Fruit fly (Drosophila melanogaster) whole organism, pupa: ENCODE measurements around the gene mthl2.

Experiments used
- CG10348 ChIP-seq: fragments of 200-800 bp; sonication (Bioruptor generic); IDR thresholded peaks from 2 replicates; pipeline ENCODE4 v1.3.6; 2022; ENCODE audit warnings: missing biosample characterization, missing genetic modification characterization
- CG12605 ChIP-seq: fragments of 200-800 bp; sonication (Bioruptor generic); IDR thresholded peaks from 2 replicates; pipeline ENCODE4 v1.3.6; 2022; ENCODE audit warnings: missing biosample characterization, missing genetic modification characterization
- CG13204 ChIP-seq: fragments of 200-800 bp; sonication (Bioruptor generic); optimal IDR thresholded peaks from 2 replicates; lab custom pipeline; 2018; ENCODE audit warnings: missing biosample characterization, mild to moderate bottlenecking, missing genetic modification characterization, moderate library complexity
- CG14655 ChIP-seq: fragments of 200-800 bp; sonication (Bioruptor generic); optimal IDR thresholded peaks from 3 replicates; lab custom pipeline; 2017; ENCODE audit warnings: mild to moderate bottlenecking, missing biosample characterization, missing genetic modification reagents, missing genetic modification characterization
- CG15710 ChIP-seq: fragments of 200-800 bp; sonication (Bioruptor generic); optimal IDR thresholded peaks from 2 replicates; lab custom pipeline; 2018; ENCODE audit warnings: missing biosample characterization, mild to moderate bottlenecking, missing genetic modification characterization, moderate library complexity
- CG17806 ChIP-seq: fragments of 200-800 bp; sonication (Bioruptor generic); optimal IDR thresholded peaks from 2 replicates; lab custom pipeline; 2018; ENCODE audit warnings: missing biosample characterization, mild to moderate bottlenecking, missing genetic modification characterization, moderate library complexity
- CG32121 ChIP-seq: fragments of 200-800 bp; sonication (Bioruptor generic); IDR thresholded peaks from 2 replicates; pipeline ENCODE4 v1.3.6; 2022; ENCODE audit warnings: missing biosample characterization, missing genetic modification characterization
- CG34367 ChIP-seq: fragments of 200-800 bp; sonication (Bioruptor generic); optimal IDR thresholded peaks from 2 replicates; lab custom pipeline; 2018; ENCODE audit warnings: missing biosample characterization, mild to moderate bottlenecking, missing genetic modification characterization
- CG4496 ChIP-seq: fragments of 200-800 bp; sonication (Bioruptor generic); IDR thresholded peaks from 3 replicates; pipeline ENCODE4 v1.3.6; 2022; ENCODE audit warnings: missing biosample characterization, missing genetic modification characterization
- CG8159 ChIP-seq: fragments of 200-800 bp; sonication (Bioruptor generic); optimal IDR thresholded peaks from 3 replicates; lab custom pipeline; 2018; ENCODE audit warnings: missing biosample characterization, mild to moderate bottlenecking, missing genetic modification characterization, moderate library complexity
- CG8301 ChIP-seq: fragments of 200-800 bp; sonication (Bioruptor generic); optimal IDR thresholded peaks from 2 replicates; lab custom pipeline; 2018; ENCODE audit warnings: missing biosample characterization, mild to moderate bottlenecking, missing genetic modification characterization
- CG9948 ChIP-seq: fragments of 200-800 bp; sonication (Bioruptor generic); optimal IDR thresholded peaks from 2 replicates; lab custom pipeline; 2018; ENCODE audit warnings: missing biosample characterization, mild to moderate bottlenecking, missing genetic modification characterization, moderate library complexity
- D1 ChIP-seq: fragments of 200-800 bp; sonication (Bioruptor generic); optimal IDR thresholded peaks from 2 replicates; lab custom pipeline; 2018; ENCODE audit warnings: missing biosample characterization, mild to moderate bottlenecking, missing genetic modification characterization, moderate library complexity
- EcR ChIP-seq: fragments of 200-800 bp; sonication (Bioruptor generic); optimal IDR thresholded peaks from 3 replicates; lab custom pipeline; 2019; ENCODE audit warnings: missing biosample characterization, missing genetic modification characterization, mild to moderate bottlenecking, moderate library complexity, missing genetic modification reagents
- Ets98B ChIP-seq: fragments of 200-800 bp; sonication (Bioruptor generic); IDR thresholded peaks from 2 replicates; pipeline ENCODE4 v1.3.6; 2022; ENCODE audit warnings: missing biosample characterization, missing genetic modification characterization
- Pif1A ChIP-seq: fragments of 200-800 bp; sonication (Bioruptor generic); optimal IDR thresholded peaks from 3 replicates; lab custom pipeline; 2016; ENCODE audit warnings: missing biosample characterization, missing genetic modification characterization
- Pif1B ChIP-seq: fragments of 200-800 bp; sonication (Bioruptor generic); optimal IDR thresholded peaks from 3 replicates; lab custom pipeline; 2016; ENCODE audit warnings: missing biosample characterization, missing genetic modification characterization
- Snoo ChIP-seq: fragments of 200-800 bp; sonication (Bioruptor generic); optimal IDR thresholded peaks from 3 replicates; lab custom pipeline; 2017; ENCODE audit warnings: missing biosample characterization, mild to moderate bottlenecking, missing genetic modification characterization, inconsistent platforms
- fd96Ca ChIP-seq: fragments of 200-800 bp; sonication (Bioruptor generic); IDR thresholded peaks from 3 replicates; pipeline ENCODE4 v1.3.6; 2022; ENCODE audit warnings: missing biosample characterization, missing genetic modification characterization
- gl ChIP-seq: fragments of 200-800 bp; sonication (Bioruptor generic); optimal IDR thresholded peaks from 2 replicates; lab custom pipeline; 2018; ENCODE audit warnings: missing biosample characterization, mild to moderate bottlenecking, missing genetic modification characterization
- rn ChIP-seq: fragments of 200-800 bp; sonication (Bioruptor generic); IDR thresholded peaks from 2 replicates; pipeline ENCODE4 v1.3.6; 2022; ENCODE audit warnings: missing biosample characterization, missing genetic modification characterization

The mthl2 gene

dm6 chr3L:5617395-5617794 lies 12.8 kb downstream of the mthl2 start:
- TF ChIP-seq CG17806 (tag; lab: Kevin White, UChicago) (no peak), gl (no peak), CG14655 (GFP tag; lab: Kevin White, UChicago) (no peak), fd96Ca (GFP tag; lab: Robert Waterston, UW) (no peak), CG32121 (GFP tag; lab: Robert Waterston, UW) (no peak), CG4496 (no peak), CG34367 (no peak), Pif1A (GFP tag; lab: Kevin White, UChicago) (no peak)

DNA sequence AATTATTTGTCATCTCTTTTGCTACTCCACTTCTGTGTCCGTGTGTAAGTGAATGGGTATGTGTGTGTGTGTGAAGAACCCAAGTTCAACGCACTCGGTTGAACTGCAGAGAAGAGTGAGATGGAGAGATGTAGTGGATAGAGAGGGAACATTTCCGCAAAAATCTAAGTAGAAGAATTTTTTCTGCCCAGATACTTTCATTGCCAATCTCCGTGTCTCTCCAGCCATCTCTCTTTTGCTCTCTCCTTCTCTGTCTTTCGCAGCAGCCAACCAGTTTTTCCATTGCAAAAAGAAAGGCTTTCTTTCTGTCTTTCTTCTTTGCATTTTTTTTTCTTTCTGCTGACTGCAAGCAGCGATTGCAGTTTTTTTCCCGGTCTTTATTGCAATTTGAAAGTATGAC lies 14.1 kb downstream of the mthl2 start:
- TF ChIP-seq CG4496 (0 out of 3 replicates have a peak, but pooled peaks have one; percentile 27), CG8301 (tag; lab: Kevin White, UChicago) (peak; percentile 7), CG14655 (GFP tag; lab: Kevin White, UChicago) (peak; percentile 1), CG9948 (tag; lab: Kevin White, UChicago) (no peak)

dm6 chr3L:5621506-5621905 lies 16.9 kb downstream of the mthl2 start:
- TF ChIP-seq Pif1B (GFP tag; lab: Kevin White, UChicago) (no peak), CG15710 (tag; lab: Kevin White, UChicago) (no peak), CG8301 (tag; lab: Kevin White, UChicago) (no peak), Snoo (tag; lab: Kevin White, UChicago) (no peak), CG4496 (no peak), gl (no peak), CG34367 (no peak), CG14655 (GFP tag; lab: Kevin White, UChicago) (no peak)

DNA sequence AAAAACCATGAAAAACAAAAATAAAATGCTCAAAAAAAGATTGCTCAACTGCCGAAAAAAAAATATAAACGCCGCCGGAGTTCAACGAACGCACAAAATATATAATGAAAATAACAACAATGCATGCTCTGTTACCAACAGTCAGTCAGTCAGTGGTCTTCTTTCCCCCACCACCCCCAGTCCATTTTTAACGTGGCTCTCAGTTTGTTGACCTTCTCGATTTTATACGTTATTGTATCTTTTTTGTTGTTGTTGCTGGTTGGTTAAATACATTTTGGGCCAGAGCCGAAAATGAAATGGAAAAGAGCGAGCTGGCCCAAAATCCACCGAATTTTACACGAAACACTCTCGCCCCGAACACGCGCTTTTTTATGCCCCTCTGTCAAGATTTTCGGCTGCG lies 17.3 kb downstream of the mthl2 start:
- no peak for TF ChIP-seq CG8159 (tag; lab: Kevin White, UChicago)
- TF ChIP-seq Snoo (tag; lab: Kevin White, UChicago): peak; percentile 37
- no peak for TF ChIP-seq gl
- TF ChIP-seq D1 (tag; lab: Kevin White, UChicago): no peak

dm6 chr3L:5623296-5623695 lies 18.7 kb downstream of the mthl2 start:
- no peak for TF ChIP-seq CG8301 (tag; lab: Kevin White, UChicago)
- TF ChIP-seq gl: no peak
- TF ChIP-seq CG32121 (GFP tag; lab: Robert Waterston, UW): no peak
- no peak for TF ChIP-seq CG34367
- TF ChIP-seq CG9948 (tag; lab: Kevin White, UChicago): no peak
- no peak for TF ChIP-seq fd96Ca (GFP tag; lab: Robert Waterston, UW)
- TF ChIP-seq CG4496: no peak
- no peak for TF ChIP-seq rn (GFP tag; lab: Robert Waterston, UW)
- TF ChIP-seq Ets98B (GFP tag; lab: Robert Waterston, UW): no peak
- TF ChIP-seq Pif1B (GFP tag; lab: Kevin White, UChicago): no peak
- no peak for TF ChIP-seq CG15710 (tag; lab: Kevin White, UChicago)

DNA sequence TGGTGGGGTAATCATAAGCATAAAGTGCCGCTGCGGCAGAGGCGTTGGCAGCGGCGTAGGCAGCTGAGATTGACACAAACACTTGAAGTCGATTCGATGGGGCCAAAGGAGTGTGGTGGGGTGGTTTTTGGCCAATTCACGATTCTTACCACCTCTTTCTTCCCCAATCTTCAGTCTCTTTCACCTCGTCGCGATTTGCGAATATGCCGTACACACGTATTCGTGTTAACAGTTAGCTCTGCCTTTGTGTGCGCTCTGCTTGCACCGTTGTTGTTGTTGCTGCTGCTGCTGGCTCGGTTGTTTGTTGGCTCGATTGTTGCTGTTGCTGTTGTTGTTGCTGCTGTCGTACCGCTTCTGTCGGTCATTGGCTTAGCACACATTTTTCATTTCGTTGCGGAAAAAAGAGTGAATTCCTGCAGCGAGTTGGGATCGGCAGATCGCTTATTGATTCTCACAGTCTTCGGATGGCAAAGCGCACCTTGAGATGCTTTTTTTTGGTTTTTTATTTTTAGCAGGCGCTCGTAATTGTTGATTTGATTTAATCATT lies 20.6 kb downstream of the mthl2 start:
- TF ChIP-seq EcR (GFP tag; lab: Kevin White, UChicago): peak; percentile 2
- TF ChIP-seq CG12605: no peak
- 0 out of 2 replicates have a peak, but pooled peaks have one; percentile 7 for TF ChIP-seq Ets98B (GFP tag; lab: Robert Waterston, UW)

dm6 chr3L:5626465-5626864 lies 21.9 kb downstream of the mthl2 start:
- TF ChIP-seq rn (GFP tag; lab: Robert Waterston, UW): no peak
- TF ChIP-seq CG8159 (tag; lab: Kevin White, UChicago): no peak
- peak; percentile 80 for TF ChIP-seq Ets98B (GFP tag; lab: Robert Waterston, UW)
- TF ChIP-seq CG8301 (tag; lab: Kevin White, UChicago): peak; percentile 96
- TF ChIP-seq CG9948 (tag; lab: Kevin White, UChicago): no peak
- peak; percentile 57 for TF ChIP-seq Pif1A (GFP tag; lab: Kevin White, UChicago)
- TF ChIP-seq CG12605: no peak
- TF ChIP-seq Snoo (tag; lab: Kevin White, UChicago): peak; percentile 17
- TF ChIP-seq EcR (GFP tag; lab: Kevin White, UChicago): no peak
- TF ChIP-seq CG17806 (tag; lab: Kevin White, UChicago): no peak
- peak; percentile 73; the same call in 2 of the 3 replicates for TF ChIP-seq fd96Ca (GFP tag; lab: Robert Waterston, UW)
- no peak for TF ChIP-seq CG34367
- no peak for TF ChIP-seq CG15710 (tag; lab: Kevin White, UChicago)
- TF ChIP-seq CG32121 (GFP tag; lab: Robert Waterston, UW): no peak
- no peak for TF ChIP-seq CG13204 (GFP tag; lab: Kevin White, UChicago)
- TF ChIP-seq Pif1B (GFP tag; lab: Kevin White, UChicago): peak; percentile 26
- peak; percentile 75; the same call in 2 of the 3 replicates for TF ChIP-seq CG4496
- TF ChIP-seq CG14655 (GFP tag; lab: Kevin White, UChicago): peak; percentile 94
- TF ChIP-seq D1 (tag; lab: Kevin White, UChicago): no peak
- TF ChIP-seq CG10348 (GFP tag; lab: Robert Waterston, UW): no peak
